In the genomic region with DNA sequence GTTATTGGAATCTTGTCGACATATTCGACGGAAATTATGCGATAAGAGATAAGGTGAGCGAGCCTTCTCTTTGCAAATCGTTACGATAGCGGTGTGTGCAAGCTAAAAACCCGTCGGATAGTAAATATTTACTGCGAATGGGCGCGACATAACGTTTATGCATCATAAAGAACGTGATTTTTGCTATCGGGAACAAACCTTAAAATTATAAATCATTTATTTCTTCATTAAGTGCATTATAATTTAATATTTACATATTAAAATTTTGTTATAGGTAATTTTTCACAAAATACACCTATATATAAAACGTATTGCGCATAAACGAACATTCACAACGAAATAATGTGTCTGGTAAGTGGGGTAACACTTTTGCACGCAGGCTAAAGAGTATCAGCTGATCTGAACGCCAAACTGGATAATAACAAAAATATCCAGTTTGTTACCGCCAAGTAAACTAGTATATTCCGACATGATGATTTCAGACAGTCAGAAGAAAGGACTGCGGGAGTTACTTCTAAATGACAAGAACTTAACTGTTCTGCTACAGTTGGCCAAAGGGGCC, we compare ENCODE assay signal across 5 fruit fly cellular contexts.
TF ChIP-seq lines count a peak whose summit lies in the region.

A gene (minus strand): TSS at position 122 of the 562 bp plus-strand sequence.
A gene (plus strand): TSS at position 412 of the 562 bp plus-strand sequence.

TF ChIP-seq in whole organism, adult, 20 proteins besides CTCF, POLR2A, EP300 and RAD21 (continued from another document):
- TF ChIP-seq cic (GFP tag; optimal IDR thresholded peaks at IDR 0.05; lab: Kevin White, UChicago) (peak; percentile 97), bab1 (GFP tag; optimal IDR thresholded peaks at IDR 0.05; lab: Kevin White, UChicago) (peak; percentile 99), Crg-1 (GFP tag; optimal IDR thresholded peaks at IDR 0.05; lab: Kevin White, UChicago) (peak; percentile 91)

TF ChIP-seq in whole organism, embryonic, 481 proteins besides CTCF, POLR2A, EP300 and RAD21 (continued from another document and continues in another):
- TF ChIP-seq CG34224 (GFP tag; IDR thresholded peaks at IDR 0.05; lab: Robert Waterston, UW; ENCODE audit: partially characterized antibody) (no peak), CG18599 (GFP tag; optimal IDR thresholded peaks at IDR 0.05; lab: Kevin White, UChicago) (peak; percentile 97), salm (tag; optimal IDR thresholded peaks at IDR 0.05; lab: Kevin White, UChicago) (peak; percentile 96), CG8478 (optimal IDR thresholded peaks at IDR 0.05; lab: Kevin White, UChicago) (no peak), MESR4 (GFP tag; optimal IDR thresholded peaks at IDR 0.05; lab: Kevin White, UChicago) (peak; percentile 48), cad (GFP tag; optimal IDR thresholded peaks at IDR 0.05; lab: Kevin White, UChicago) (no peak), CG8388 (GFP tag; optimal IDR thresholded peaks at IDR 0.05; lab: Kevin White, UChicago) (peak; percentile 94), pzg (GFP tag; optimal IDR thresholded peaks at IDR 0.05; lab: Kevin White, UChicago) (peak; percentile 56), schlank (tag; optimal IDR thresholded peaks at IDR 0.05; lab: Kevin White, UChicago) (peak; percentile 90), CG16863 (GFP tag; optimal IDR thresholded peaks at IDR 0.05; lab: Kevin White, UChicago) (peak; percentile 21), CG7963 (GFP tag; IDR thresholded peaks at IDR 0.05; lab: Robert Waterston, UW; ENCODE audit: partially characterized antibody) (no peak), CG9876 (GFP tag; optimal IDR thresholded peaks at IDR 0.05; lab: Kevin White, UChicago) (no peak), CG6654 (GFP tag; optimal IDR thresholded peaks at IDR 0.05; lab: Kevin White, UChicago) (peak; percentile 66), dpn (GFP tag; optimal IDR thresholded peaks at IDR 0.05; lab: Kevin White, UChicago) (peak; percentile 68 to 91), CG2889 (GFP tag; IDR thresholded peaks at IDR 0.05; lab: Robert Waterston, UW) (peak; percentile 69), MTF-1 (GFP tag; optimal IDR thresholded peaks at IDR 0.05; lab: Kevin White, UChicago; ENCODE audit: borderline replicate concordance) (no peak), CG5245 (GFP tag; optimal IDR thresholded peaks at IDR 0.05; lab: Kevin White, UChicago) (peak; percentile 81), YL-1 (GFP tag; optimal IDR thresholded peaks at IDR 0.05; lab: Kevin White, UChicago) (peak; percentile 91), CG5953 (GFP tag; IDR thresholded peaks at IDR 0.05; lab: Robert Waterston, UW) (peak; percentile 85), Atf-2 (GFP tag; optimal IDR thresholded peaks at IDR 0.05; lab: Kevin White, UChicago) (peak; percentile 27), ac (GFP tag; optimal IDR thresholded peaks at IDR 0.05; lab: Kevin White, UChicago) (peak; percentile 76), Awh (GFP tag; IDR thresholded peaks at IDR 0.05; lab: Robert Waterston, UW) (peak; percentile 95), klu (GFP tag; IDR thresholded peaks at IDR 0.05; lab: Robert Waterston, UW) (peak; percentile 83; the same call in 1 of the 2 replicates), CG6791 (GFP tag; IDR thresholded peaks at IDR 0.05; lab: Robert Waterston, UW; ENCODE audit: partially characterized antibody) (no peak), Poxn (GFP tag; IDR thresholded peaks at IDR 0.05; lab: Robert Waterston, UW) (peak; percentile 64; the same call in 1 of the 2 replicates), E2f2 (GFP tag; IDR thresholded peaks at IDR 0.05; lab: Robert Waterston, UW) (peak; percentile 77), Opbp (GFP tag; IDR thresholded peaks at IDR 0.05; lab: Robert Waterston, UW; ENCODE audit: partially characterized antibody) (no peak), CG12104 (GFP tag; optimal IDR thresholded peaks at IDR 0.05; lab: Kevin White, UChicago) (peak; percentile 93), PHDP (tag; optimal IDR thresholded peaks at IDR 0.05; lab: Kevin White, UChicago) (peak; percentile 99)

TF ChIP-seq in whole organism, prepupa, 60 proteins besides CTCF, POLR2A, EP300 and RAD21 (continued from another document and continues in another):
- TF ChIP-seq CG34406 (GFP tag; optimal IDR thresholded peaks at IDR 0.05; lab: Kevin White, UChicago) (peak; percentile 97), CG6163 (GFP tag; IDR thresholded peaks at IDR 0.05; lab: Robert Waterston, UW) (peak; percentile 97), CG10631 (GFP tag; optimal IDR thresholded peaks at IDR 0.05; lab: Kevin White, UChicago) (peak; percentile 96), CG8119 (GFP tag; IDR thresholded peaks at IDR 0.05; lab: Robert Waterston, UW) (peak; percentile 97), vri (GFP tag; optimal IDR thresholded peaks at IDR 0.05; lab: Kevin White, UChicago) (peak; percentile 92), CG3919 (GFP tag; optimal IDR thresholded peaks at IDR 0.05; lab: Kevin White, UChicago) (peak; percentile 94), fd85E (GFP tag; optimal IDR thresholded peaks at IDR 0.05; lab: Kevin White, UChicago) (peak; percentile 42), Eip75B (GFP tag; optimal IDR thresholded peaks at IDR 0.05; lab: Kevin White, UChicago) (no peak), Gug (GFP tag; IDR thresholded peaks at IDR 0.05; lab: Robert Waterston, UW) (peak; percentile 94), ss (GFP tag; optimal IDR thresholded peaks at IDR 0.05; lab: Kevin White, UChicago) (peak; percentile 95 to 97), salr (GFP tag; optimal IDR thresholded peaks at IDR 0.05; lab: Kevin White, UChicago) (peak in 1 of 2 experiments; percentile 89), eg (GFP tag; IDR thresholded peaks at IDR 0.05; lab: Robert Waterston, UW) (peak; percentile 98), CG9139 (GFP tag; optimal IDR thresholded peaks at IDR 0.05; lab: Kevin White, UChicago) (peak; percentile 96), Sox102F (GFP tag; optimal IDR thresholded peaks at IDR 0.05; lab: Kevin White, UChicago) (no peak), Sox14 (GFP tag; optimal IDR thresholded peaks at IDR 0.05; lab: Kevin White, UChicago) (peak; percentile 90), CG3032 (tag; optimal IDR thresholded peaks at IDR 0.05; lab: Kevin White, UChicago) (peak; percentile 98), Met (GFP tag; optimal IDR thresholded peaks at IDR 0.05; lab: Kevin White, UChicago) (no peak), CG4318 (GFP tag; optimal IDR thresholded peaks at IDR 0.05; lab: Kevin White, UChicago) (no peak), CG16779 (tag; optimal IDR thresholded peaks at IDR 0.05; lab: Kevin White, UChicago) (peak; percentile 95), Hr38 (GFP tag; optimal IDR thresholded peaks at IDR 0.05; lab: Kevin White, UChicago) (no peak), CG11762 (GFP tag; optimal IDR thresholded peaks at IDR 0.05; lab: Kevin White, UChicago; ENCODE audit: insufficient read depth) (peak; percentile 91), CG10669 (GFP tag; optimal IDR thresholded peaks at IDR 0.05; lab: Kevin White, UChicago) (peak; percentile 94), CG6854 (GFP tag; optimal IDR thresholded peaks at IDR 0.05; lab: Kevin White, UChicago) (peak; percentile 90), topi (GFP tag; optimal IDR thresholded peaks at IDR 0.05; lab: Kevin White, UChicago) (peak; percentile 91), Blimp-1 (GFP tag; optimal IDR thresholded peaks at IDR 0.05; lab: Kevin White, UChicago) (peak; percentile 84), Ets96B (tag; optimal IDR thresholded peaks at IDR 0.05; lab: Kevin White, UChicago) (peak; percentile 98), Hr4 (GFP tag; optimal IDR thresholded peaks at IDR 0.05; lab: Kevin White, UChicago) (no peak), net (GFP tag; optimal IDR thresholded peaks at IDR 0.05; lab: Kevin White, UChicago) (peak; percentile 94), fkh (GFP tag; optimal IDR thresholded peaks at IDR 0.05; lab: Kevin White, UChicago) (peak; percentile 99), cyc (GFP tag; optimal IDR thresholded peaks at IDR 0.05; lab: Kevin White, UChicago) (peak; percentile 80), svp (GFP tag; lab: Kevin White, UChicago) (peak; percentile 96), Eip78C (GFP tag; lab: Kevin White, UChicago) (peak; percentile 98)

TF ChIP-seq in whole organism, pupa, 21 proteins besides CTCF, POLR2A, EP300 and RAD21 (continued from another document):
- TF ChIP-seq CG34367 (tag; optimal IDR thresholded peaks at IDR 0.05; lab: Kevin White, UChicago) (peak; percentile 96), D1 (tag; optimal IDR thresholded peaks at IDR 0.05; lab: Kevin White, UChicago) (no peak)

TF ChIP-seq in whole organism, wandering third instar larva, 38 proteins besides CTCF, POLR2A, EP300 and RAD21 (continued from another document):
- TF ChIP-seq fru (GFP tag; optimal IDR thresholded peaks at IDR 0.05; lab: Kevin White, UChicago): peak; percentile 95
- peak; percentile 21 for TF ChIP-seq Hr83 (GFP tag; optimal IDR thresholded peaks at IDR 0.05; lab: Kevin White, UChicago; ENCODE audit: poor library complexity, severe bottlenecking)
TF ChIP-seq in whole organism, wandering third instar larva: peak in this region for 18.
